Worm (Caenorhabditis elegans): Measurements from ENCODE around the gene usp-33.

- TF ChIP-seq ama-1 (optimal IDR thresholded peaks at IDR 0.05) (no peak), tbx-37 (GFP tag; conservative IDR thresholded peaks at IDR 0.05) (no peak), tra-4 (tag; optimal IDR thresholded peaks at IDR 0.05) (no peak), hmbx-1 (tag; optimal IDR thresholded peaks at IDR 0.05) (no peak), tbx-11 (GFP tag; IDR thresholded peaks at IDR 0.05) (no peak), ceh-36 (tag; optimal IDR thresholded peaks at IDR 0.05) (no peak), F13C5.2 (tag; optimal IDR thresholded peaks at IDR 0.05) (no peak)
Measured at ce11 chrX:15591068-15591467, at the start of gene usp-33.

Measured in whole organism, early embryonic.